Fruit fly (Drosophila melanogaster): ENCODE data around the gene CG10841.
A peak's percentile ranks its signal among the peaks of the same experiment; 100 is the strongest.

Gene CG10841

dm6 chr3R:13672898-13673297, 41.2 kb downstream of the CG10841 start:
- no peak for TF ChIP-seq Clk (GFP tag; optimal IDR thresholded peaks at IDR 0.05)
- TF ChIP-seq Mnt (GFP tag; optimal IDR thresholded peaks at IDR 0.05) = no peak
- TF ChIP-seq CG14711 (tag; optimal IDR thresholded peaks at IDR 0.05) = no peak

- TF ChIP-seq CG12768 (GFP tag; optimal IDR thresholded peaks at IDR 0.05) (no peak), bab1 (GFP tag; optimal IDR thresholded peaks at IDR 0.05) (no peak), ovo (GFP tag; optimal IDR thresholded peaks at IDR 0.05) (no peak), CG7101 (tag; optimal IDR thresholded peaks at IDR 0.05) (no peak), toe (GFP tag; optimal IDR thresholded peaks at IDR 0.05) (no peak), CG14711 (tag; optimal IDR thresholded peaks at IDR 0.05) (no peak), tj (GFP tag; optimal IDR thresholded peaks at IDR 0.05) (no peak), cnc (optimal IDR thresholded peaks at IDR 0.05) (no peak), Mnt (GFP tag; optimal IDR thresholded peaks at IDR 0.05) (no peak), kay (GFP tag; ENCODE audit: borderline replicate concordance) (no peak), CG11617 (GFP tag; optimal IDR thresholded peaks at IDR 0.05) (no peak), cic (GFP tag; optimal IDR thresholded peaks at IDR 0.05) (no peak), CG5204 (GFP tag; optimal IDR thresholded peaks at IDR 0.05) (no peak), CG7045 (GFP tag; optimal IDR thresholded peaks at IDR 0.05) (no peak), pad (GFP tag; optimal IDR thresholded peaks at IDR 0.05) (no peak)
These were observed 42.8 kb downstream of the CG10841 start, which contains the start of gene Task6 for dm6 chr3R:13674492-13675033. Gene Task6 (minus strand): TSS chr3R:13674542.

dm6 chr3R:13676137-13677086, 44.7 kb downstream of the CG10841 start, which contains the start of the genes Lkb1 and CG9588:
Gene Lkb1 (plus strand): TSS chr3R:13676549.
Gene CG9588 (minus strand): TSS chr3R:13676681.
- TF ChIP-seq kay (GFP tag; ENCODE audit: borderline replicate concordance) (no peak), ovo (GFP tag; optimal IDR thresholded peaks at IDR 0.05) (no peak), CG7101 (tag; optimal IDR thresholded peaks at IDR 0.05) (peak; percentile 13), toe (GFP tag; optimal IDR thresholded peaks at IDR 0.05) (no peak), CG1620 (GFP tag; optimal IDR thresholded peaks at IDR 0.05) (no peak), CG33017 (tag; optimal IDR thresholded peaks at IDR 0.05) (no peak), Crg-1 (GFP tag; optimal IDR thresholded peaks at IDR 0.05) (no peak), CG7045 (GFP tag; optimal IDR thresholded peaks at IDR 0.05) (peak; percentile 21), CG5204 (GFP tag; optimal IDR thresholded peaks at IDR 0.05) (no peak), CG14711 (tag; optimal IDR thresholded peaks at IDR 0.05) (peak; percentile 15), Mnt (GFP tag; optimal IDR thresholded peaks at IDR 0.05) (peak; percentile 37), Clk (GFP tag; optimal IDR thresholded peaks at IDR 0.05) (no peak), tj (GFP tag; optimal IDR thresholded peaks at IDR 0.05) (peak; percentile 12), Hr96 (GFP tag; optimal IDR thresholded peaks at IDR 0.05) (peak; percentile 19), bab1 (GFP tag; optimal IDR thresholded peaks at IDR 0.05) (peak; percentile 21), CG11617 (GFP tag; optimal IDR thresholded peaks at IDR 0.05) (peak; percentile 33), cnc (optimal IDR thresholded peaks at IDR 0.05) (peak in 1 of 2 experiments; percentile 31), cic (GFP tag; optimal IDR thresholded peaks at IDR 0.05) (no peak), pad (GFP tag; optimal IDR thresholded peaks at IDR 0.05) (peak; percentile 95), CG12768 (GFP tag; optimal IDR thresholded peaks at IDR 0.05) (peak; percentile 30)

dm6 chr3R:13682994-13683623, 51.4 kb downstream of the CG10841 start:
- TF ChIP-seq bab1 (GFP tag; optimal IDR thresholded peaks at IDR 0.05) = peak; percentile 6
- TF ChIP-seq CG7045 (GFP tag; optimal IDR thresholded peaks at IDR 0.05) = no peak

dm6 chr3R:13683624-13684568, 52.2 kb downstream of the CG10841 start, which contains the start of gene flfl:
Gene flfl (plus strand): TSS chr3R:13683921.
- TF ChIP-seq CG14711 (tag; optimal IDR thresholded peaks at IDR 0.05) (no peak), Hr96 (GFP tag; optimal IDR thresholded peaks at IDR 0.05) (peak; percentile 43), ovo (GFP tag; optimal IDR thresholded peaks at IDR 0.05) (peak; percentile 65), cic (GFP tag; optimal IDR thresholded peaks at IDR 0.05) (no peak), tj (GFP tag; optimal IDR thresholded peaks at IDR 0.05) (peak; percentile 16), CG12768 (GFP tag; optimal IDR thresholded peaks at IDR 0.05) (peak; percentile 39), CG7101 (tag; optimal IDR thresholded peaks at IDR 0.05) (peak; percentile 20), bab1 (GFP tag; optimal IDR thresholded peaks at IDR 0.05) (peak; percentile 41), CG1620 (GFP tag; optimal IDR thresholded peaks at IDR 0.05) (no peak), CG33017 (tag; optimal IDR thresholded peaks at IDR 0.05) (peak; percentile 14), kay (GFP tag; ENCODE audit: borderline replicate concordance) (no peak), pad (GFP tag; optimal IDR thresholded peaks at IDR 0.05) (peak; percentile 30), Mnt (GFP tag; optimal IDR thresholded peaks at IDR 0.05) (no peak), CG11617 (GFP tag; optimal IDR thresholded peaks at IDR 0.05) (peak; percentile 34), CG5204 (GFP tag; optimal IDR thresholded peaks at IDR 0.05) (peak; percentile 56), toe (GFP tag; optimal IDR thresholded peaks at IDR 0.05) (peak; percentile 56), Clk (GFP tag; optimal IDR thresholded peaks at IDR 0.05) (peak; percentile 5), Crg-1 (GFP tag; optimal IDR thresholded peaks at IDR 0.05) (peak; percentile 58), cnc (optimal IDR thresholded peaks at IDR 0.05) (no peak), CG7045 (GFP tag; optimal IDR thresholded peaks at IDR 0.05) (no peak)
